Fruit fly (Drosophila melanogaster): Measurements from ENCODE around the gene CG4733.
A peak's percentile ranks its signal among the peaks of the same experiment; 100 is the strongest.

CG4733 gene

DNA sequence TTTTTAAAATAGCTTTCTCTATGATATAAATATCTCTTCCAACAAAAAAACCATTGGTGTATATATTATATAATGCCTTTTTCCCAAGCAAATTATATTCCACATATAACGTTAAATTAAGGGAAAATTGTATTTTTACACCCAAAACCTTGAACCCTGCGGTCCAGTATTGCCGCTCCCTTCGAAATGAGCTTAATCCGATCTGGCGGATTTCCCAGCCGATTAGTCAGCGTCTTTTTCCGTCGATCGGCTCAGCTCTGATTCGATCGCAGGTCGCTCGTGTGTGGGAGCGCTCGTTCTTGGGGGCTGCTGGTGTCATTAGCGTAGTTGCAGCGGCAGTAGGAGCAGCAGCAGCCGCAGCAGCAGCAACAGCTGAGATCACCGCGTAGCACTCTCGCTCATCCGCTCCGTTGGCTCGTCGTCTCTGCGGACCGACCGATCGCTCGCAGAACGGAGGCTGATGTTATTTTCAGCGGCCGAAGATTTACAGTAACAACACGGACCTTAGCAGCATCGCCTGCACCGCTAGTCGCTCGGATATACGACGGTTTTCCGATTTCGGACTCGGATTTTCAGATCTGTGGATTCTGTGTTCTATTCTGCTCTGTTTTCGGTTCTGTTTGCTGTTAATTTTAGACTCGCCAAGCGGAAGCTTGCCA is at the start of gene CG4733:
Gene CG4733 (plus strand): TSS at position 350 of the 659 bp plus-strand sequence.
- no peak for TF ChIP-seq cic (GFP tag; optimal IDR thresholded peaks at IDR 0.05)
- no peak for TF ChIP-seq CG33017 (tag; optimal IDR thresholded peaks at IDR 0.05)
- TF ChIP-seq CG1620 (GFP tag; optimal IDR thresholded peaks at IDR 0.05), result no peak
- no peak for TF ChIP-seq cnc (optimal IDR thresholded peaks at IDR 0.05)
- peak; percentile 30 for TF ChIP-seq CG7101 (tag; optimal IDR thresholded peaks at IDR 0.05)
- no peak for TF ChIP-seq CG14711 (tag; optimal IDR thresholded peaks at IDR 0.05)
- TF ChIP-seq CG11617 (GFP tag; optimal IDR thresholded peaks at IDR 0.05), result no peak
- no peak for TF ChIP-seq Clk (GFP tag; optimal IDR thresholded peaks at IDR 0.05)
- peak; percentile 7 for TF ChIP-seq tj (GFP tag; optimal IDR thresholded peaks at IDR 0.05)
- no peak for TF ChIP-seq Crg-1 (GFP tag; optimal IDR thresholded peaks at IDR 0.05)
- no peak for TF ChIP-seq CG7045 (GFP tag; optimal IDR thresholded peaks at IDR 0.05)
- TF ChIP-seq pad (GFP tag; optimal IDR thresholded peaks at IDR 0.05), result peak; percentile 2
- no peak for TF ChIP-seq Mnt (GFP tag; optimal IDR thresholded peaks at IDR 0.05)
- TF ChIP-seq toe (GFP tag; optimal IDR thresholded peaks at IDR 0.05), result peak; percentile 20
- TF ChIP-seq CG12768 (GFP tag; optimal IDR thresholded peaks at IDR 0.05), result no peak
- TF ChIP-seq CG5204 (GFP tag; optimal IDR thresholded peaks at IDR 0.05), result peak; percentile 55
- no peak for TF ChIP-seq bab1 (GFP tag; optimal IDR thresholded peaks at IDR 0.05)
- no peak for TF ChIP-seq Hr96 (GFP tag; optimal IDR thresholded peaks at IDR 0.05)
- TF ChIP-seq ovo (GFP tag; optimal IDR thresholded peaks at IDR 0.05), result peak; percentile 33
- TF ChIP-seq kay (GFP tag; ENCODE audit: borderline replicate concordance), result no peak

DNA sequence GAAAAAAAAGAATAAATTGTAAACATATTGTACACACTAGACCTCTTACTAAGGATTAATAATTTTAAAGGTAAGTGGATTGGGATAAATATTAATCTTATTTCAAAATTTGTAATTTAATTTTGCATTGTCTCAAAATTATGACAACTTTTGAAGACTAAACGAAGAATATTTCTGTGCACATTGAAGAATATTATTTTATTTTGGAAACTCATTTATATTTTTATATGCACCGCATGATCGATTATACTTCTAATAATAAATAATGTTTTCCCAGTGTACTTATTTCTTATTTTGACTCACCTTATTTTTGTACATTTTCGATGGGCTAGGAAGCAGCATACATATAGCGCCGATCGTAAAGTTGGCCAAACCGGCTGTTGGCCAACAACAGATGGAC is 46.6 kb upstream of the CG4733 start:
- no peak for TF ChIP-seq CG11617 (GFP tag; optimal IDR thresholded peaks at IDR 0.05)
- TF ChIP-seq Hr96 (GFP tag; optimal IDR thresholded peaks at IDR 0.05), result no peak
- TF ChIP-seq CG7045 (GFP tag; optimal IDR thresholded peaks at IDR 0.05), result no peak
- TF ChIP-seq cnc (optimal IDR thresholded peaks at IDR 0.05), result no peak
- TF ChIP-seq pad (GFP tag; optimal IDR thresholded peaks at IDR 0.05), result no peak

DNA sequence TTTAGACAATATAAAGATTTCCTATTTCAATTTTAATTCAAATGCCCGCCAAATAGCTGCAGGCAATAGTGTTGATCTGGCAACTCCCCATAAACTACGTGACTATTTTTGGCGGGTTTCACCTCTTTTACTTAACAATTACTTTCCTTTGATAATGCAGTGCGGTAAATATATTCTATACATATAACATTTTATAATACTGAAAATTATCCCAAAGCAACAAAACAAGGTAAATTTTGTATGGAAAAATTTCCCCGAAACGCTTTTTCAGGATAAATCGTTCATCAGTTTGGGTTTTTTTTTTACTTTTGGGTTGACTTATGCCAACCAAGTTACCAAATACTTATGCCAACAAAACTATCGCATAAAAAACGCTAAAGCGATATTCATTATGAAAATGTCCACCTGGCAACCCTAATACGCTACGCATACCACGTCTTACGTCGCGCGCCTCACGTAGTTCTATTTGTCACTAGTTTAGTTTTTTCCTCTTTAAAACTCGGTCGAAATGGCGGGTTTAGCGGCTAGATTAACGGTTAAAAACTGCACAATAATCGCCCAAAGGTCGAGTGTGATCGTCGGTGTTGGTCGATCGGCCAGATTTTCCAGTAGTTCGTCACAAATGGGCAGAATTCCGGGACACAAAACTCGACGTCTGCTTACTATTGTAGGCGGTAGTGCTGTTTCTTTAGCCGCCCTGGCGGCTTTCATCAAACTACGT is 43.5 kb upstream of the CG4733 start, which contains the start of gene MICU3:
Gene MICU3 (plus strand): TSS at position 442 of the 721 bp plus-strand sequence.
- TF ChIP-seq CG1620 (GFP tag; optimal IDR thresholded peaks at IDR 0.05) (peak; percentile 68), CG5204 (GFP tag; optimal IDR thresholded peaks at IDR 0.05) (peak; percentile 65), CG14711 (tag; optimal IDR thresholded peaks at IDR 0.05) (peak; percentile 87), CG11617 (GFP tag; optimal IDR thresholded peaks at IDR 0.05) (peak; percentile 47), pad (GFP tag; optimal IDR thresholded peaks at IDR 0.05) (peak; percentile 16), kay (GFP tag; ENCODE audit: borderline replicate concordance) (no peak), toe (GFP tag; optimal IDR thresholded peaks at IDR 0.05) (peak; percentile 76), CG12768 (GFP tag; optimal IDR thresholded peaks at IDR 0.05) (peak; percentile 43), CG7045 (GFP tag; optimal IDR thresholded peaks at IDR 0.05) (peak; percentile 39), CG33017 (tag; optimal IDR thresholded peaks at IDR 0.05) (no peak), Hr96 (GFP tag; optimal IDR thresholded peaks at IDR 0.05) (peak; percentile 76), cic (GFP tag; optimal IDR thresholded peaks at IDR 0.05) (no peak), tj (GFP tag; optimal IDR thresholded peaks at IDR 0.05) (no peak), Mnt (GFP tag; optimal IDR thresholded peaks at IDR 0.05) (peak; percentile 35), ovo (GFP tag; optimal IDR thresholded peaks at IDR 0.05) (peak; percentile 1), bab1 (GFP tag; optimal IDR thresholded peaks at IDR 0.05) (peak; percentile 21), CG7101 (tag; optimal IDR thresholded peaks at IDR 0.05) (peak; percentile 26), Crg-1 (GFP tag; optimal IDR thresholded peaks at IDR 0.05) (peak; percentile 38), Clk (GFP tag; optimal IDR thresholded peaks at IDR 0.05) (peak; percentile 54), cnc (optimal IDR thresholded peaks at IDR 0.05) (no peak)

DNA sequence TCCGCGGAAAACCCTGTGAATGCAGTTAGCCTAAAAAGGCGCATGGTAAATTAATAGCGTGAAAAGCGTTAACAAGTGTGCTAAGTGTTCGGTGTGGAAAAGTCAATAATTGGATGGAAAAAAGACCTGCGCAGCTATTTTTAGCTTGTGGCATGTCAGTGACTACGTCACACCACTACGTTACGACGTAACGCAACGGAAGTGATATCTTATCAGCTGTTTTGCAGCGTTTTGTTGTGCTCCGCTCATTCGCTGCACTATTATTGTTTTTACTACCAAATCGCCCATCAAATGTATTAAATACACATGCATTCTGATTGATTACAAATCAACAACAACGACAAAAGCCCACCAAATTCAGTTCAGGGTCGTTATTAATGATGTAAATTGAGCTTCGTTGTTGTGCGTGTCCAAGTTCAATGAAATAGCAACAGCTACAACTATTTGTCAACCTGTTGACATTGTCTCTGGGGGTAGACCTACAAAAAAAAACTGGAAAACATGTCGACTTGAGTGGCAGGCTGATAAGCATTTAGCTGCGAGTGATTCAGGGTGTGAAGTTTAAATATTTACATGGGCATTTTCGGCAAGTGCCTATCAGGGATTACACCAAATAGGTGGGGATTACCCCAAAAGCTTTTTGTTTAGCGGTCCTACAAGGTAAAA is 42.8 kb upstream of the CG4733 start:
- no peak for TF ChIP-seq Hr96 (GFP tag; optimal IDR thresholded peaks at IDR 0.05)
- peak; percentile 66 for TF ChIP-seq cic (GFP tag; optimal IDR thresholded peaks at IDR 0.05)
- peak; percentile 17 for TF ChIP-seq Crg-1 (GFP tag; optimal IDR thresholded peaks at IDR 0.05)
- no peak for TF ChIP-seq CG1620 (GFP tag; optimal IDR thresholded peaks at IDR 0.05)
- no peak for TF ChIP-seq cnc (optimal IDR thresholded peaks at IDR 0.05)
- TF ChIP-seq CG33017 (tag; optimal IDR thresholded peaks at IDR 0.05), result no peak
- no peak for TF ChIP-seq CG7045 (GFP tag; optimal IDR thresholded peaks at IDR 0.05)
- TF ChIP-seq Mnt (GFP tag; optimal IDR thresholded peaks at IDR 0.05), result no peak
- no peak for TF ChIP-seq CG12768 (GFP tag; optimal IDR thresholded peaks at IDR 0.05)
- no peak for TF ChIP-seq toe (GFP tag; optimal IDR thresholded peaks at IDR 0.05)
- TF ChIP-seq ovo (GFP tag; optimal IDR thresholded peaks at IDR 0.05), result no peak
- no peak for TF ChIP-seq CG11617 (GFP tag; optimal IDR thresholded peaks at IDR 0.05)

DNA sequence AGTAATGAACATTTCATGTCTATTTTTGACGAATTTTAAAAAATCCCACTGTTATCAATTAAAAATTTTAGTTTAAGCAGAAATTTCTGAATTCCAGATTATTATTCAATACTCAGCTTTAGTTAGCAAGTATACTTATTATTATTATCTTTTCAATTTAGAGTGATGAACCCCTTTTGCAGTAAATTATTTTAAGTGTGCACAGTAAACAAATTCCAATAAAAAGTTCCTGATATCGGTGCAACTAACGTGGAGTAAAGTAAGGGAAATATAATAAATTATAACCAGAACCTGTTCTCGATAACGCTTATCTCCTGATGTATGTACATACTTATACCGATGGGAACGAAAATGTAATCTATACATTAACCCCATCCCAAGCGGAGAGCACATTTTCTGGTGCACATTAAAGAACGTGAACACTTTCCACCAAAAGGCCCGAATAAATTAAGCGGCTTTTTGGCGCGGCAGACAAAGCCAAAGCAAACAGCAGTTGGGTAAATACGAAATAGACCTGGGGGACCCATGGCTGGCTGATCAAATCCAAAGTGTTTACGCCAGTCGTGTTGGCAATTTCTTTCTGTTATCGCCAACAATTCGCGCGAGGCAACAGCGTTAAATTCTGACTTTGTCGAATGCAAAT is 32.4 kb upstream of the CG4733 start:
- TF ChIP-seq CG1620 (GFP tag; optimal IDR thresholded peaks at IDR 0.05) (peak; percentile 47), CG12768 (GFP tag; optimal IDR thresholded peaks at IDR 0.05) (peak; percentile 52), pad (GFP tag; optimal IDR thresholded peaks at IDR 0.05) (peak; percentile 44), CG11617 (GFP tag; optimal IDR thresholded peaks at IDR 0.05) (peak; percentile 39), Clk (GFP tag; optimal IDR thresholded peaks at IDR 0.05) (no peak), CG33017 (tag; optimal IDR thresholded peaks at IDR 0.05) (peak; percentile 62), ovo (GFP tag; optimal IDR thresholded peaks at IDR 0.05) (peak; percentile 28), tj (GFP tag; optimal IDR thresholded peaks at IDR 0.05) (peak; percentile 25), cnc (optimal IDR thresholded peaks at IDR 0.05) (no peak), Crg-1 (GFP tag; optimal IDR thresholded peaks at IDR 0.05) (peak; percentile 73), CG7045 (GFP tag; optimal IDR thresholded peaks at IDR 0.05) (peak; percentile 48), Hr96 (GFP tag; optimal IDR thresholded peaks at IDR 0.05) (peak; percentile 15), kay (GFP tag; ENCODE audit: borderline replicate concordance) (no peak), toe (GFP tag; optimal IDR thresholded peaks at IDR 0.05) (peak; percentile 42), bab1 (GFP tag; optimal IDR thresholded peaks at IDR 0.05) (no peak), Mnt (GFP tag; optimal IDR thresholded peaks at IDR 0.05) (peak; percentile 47), CG14711 (tag; optimal IDR thresholded peaks at IDR 0.05) (peak; percentile 10), CG7101 (tag; optimal IDR thresholded peaks at IDR 0.05) (peak; percentile 25), cic (GFP tag; optimal IDR thresholded peaks at IDR 0.05) (peak; percentile 92), CG5204 (GFP tag; optimal IDR thresholded peaks at IDR 0.05) (no peak)
